Fruit fly (Drosophila melanogaster) whole organism, embryonic: ENCODE measurements around the gene eas.

Source experiments
- Asciz ChIP-seq: fragments of 200-800 bp; sonication (Bioruptor generic); optimal IDR thresholded peaks from 2 replicates; lab custom pipeline; 2017; ENCODE audit warnings: missing biosample characterization, mild to moderate bottlenecking, missing genetic modification characterization, missing genetic modification reagents
- B-H2 ChIP-seq: fragments of 200-800 bp; sonication (Bioruptor generic); optimal IDR thresholded peaks from 2 replicates; lab custom pipeline; 2018; ENCODE audit warnings: missing biosample characterization, mild to moderate bottlenecking, missing genetic modification characterization
- Bdp1 ChIP-seq: fragments of 200-800 bp; sonication (Bioruptor generic); optimal IDR thresholded peaks from 3 replicates; lab custom pipeline; 2016; ENCODE audit warnings: missing biosample characterization, missing genetic modification characterization
- Bgb ChIP-seq: fragments of 200-800 bp; sonication (Bioruptor generic); IDR thresholded peaks from 2 replicates; pipeline ENCODE4 v1.3.6; 2022; ENCODE audit warnings: missing biosample characterization, missing genetic modification characterization; ENCODE audit not compliant: partially characterized antibody
- CG10366 ChIP-seq: fragments of 200-800 bp; sonication (Bioruptor generic); IDR thresholded peaks from 2 replicates; pipeline ENCODE4 v1.3.6; 2022; ENCODE audit warnings: missing biosample characterization, missing genetic modification characterization
- CG11085 ChIP-seq: fragments of 200-800 bp; sonication (Bioruptor generic); IDR thresholded peaks from 2 replicates; pipeline ENCODE4 v1.3.6; 2022; ENCODE audit warnings: missing biosample characterization, missing genetic modification characterization
- CG13624 ChIP-seq: fragments of 200-800 bp; sonication (Bioruptor generic); optimal IDR thresholded peaks from 2 replicates; lab custom pipeline; 2016; ENCODE audit warnings: missing biosample characterization, missing genetic modification characterization
- CG14965 ChIP-seq: fragments of 200-800 bp; sonication (Bioruptor generic); optimal IDR thresholded peaks from 2 replicates; lab custom pipeline; 2016; ENCODE audit warnings: missing biosample characterization, missing genetic modification characterization, borderline replicate concordance
- CG15514 ChIP-seq: fragments of 200-800 bp; sonication (Bioruptor generic); optimal IDR thresholded peaks from 3 replicates; lab custom pipeline; 2017; ENCODE audit warnings: missing biosample characterization, missing genetic modification characterization, mild to moderate bottlenecking, moderate library complexity, missing genetic modification reagents
- CG16863 ChIP-seq: fragments of 200-800 bp; sonication (Bioruptor generic); optimal IDR thresholded peaks from 3 replicates; lab custom pipeline; 2016; ENCODE audit warnings: missing biosample characterization, missing genetic modification characterization
- CG17829 ChIP-seq: fragments of 200-800 bp; optimal IDR thresholded peaks from 2 replicates; lab custom pipeline; 2019; ENCODE audit warnings: missing biosample characterization, mild to moderate bottlenecking, missing genetic modification characterization, moderate library complexity
- CG30020 ChIP-seq: fragments of 200-800 bp; optimal IDR thresholded peaks from 2 replicates; lab custom pipeline; 2019; ENCODE audit warnings: missing biosample characterization, mild to moderate bottlenecking, missing genetic modification characterization, moderate library complexity
- CG3163 ChIP-seq: fragments of 200-800 bp; sonication (Bioruptor generic); optimal IDR thresholded peaks from 3 replicates; lab custom pipeline; 2016; ENCODE audit warnings: missing biosample characterization, missing genetic modification characterization
- CG32767 ChIP-seq: fragments of 200-800 bp; sonication (Bioruptor generic); IDR thresholded peaks from 2 replicates; pipeline ENCODE4 v1.3.6; 2022; ENCODE audit warnings: missing biosample characterization, missing genetic modification characterization
- CG3281 ChIP-seq: fragments of 200-800 bp; sonication (Bioruptor generic); optimal IDR thresholded peaks from 3 replicates; lab custom pipeline; 2017; ENCODE audit warnings: missing biosample characterization, mild to moderate bottlenecking, missing genetic modification characterization
- CG34224 ChIP-seq: fragments of 200-800 bp; sonication (Bioruptor generic); IDR thresholded peaks from 3 replicates; pipeline ENCODE4 v1.3.6; 2022; ENCODE audit warnings: missing biosample characterization, missing genetic modification characterization; ENCODE audit not compliant: partially characterized antibody
- CG34376 ChIP-seq: fragments of 200-800 bp; sonication (Bioruptor generic); optimal IDR thresholded peaks from 2 replicates; lab custom pipeline; 2018; ENCODE audit warnings: missing biosample characterization, mild to moderate bottlenecking, missing genetic modification characterization
- CG4282 ChIP-seq: fragments of 200-800 bp; sonication (Bioruptor generic); optimal IDR thresholded peaks from 2 replicates; lab custom pipeline; 2016; ENCODE audit warnings: missing biosample characterization, missing genetic modification characterization
- CG4854 ChIP-seq: fragments of 200-800 bp; sonication (Bioruptor generic); optimal IDR thresholded peaks from 2 replicates; lab custom pipeline; 2016; ENCODE audit warnings: missing biosample characterization, missing genetic modification characterization, inconsistent platforms
- CG6813 ChIP-seq: fragments of 200-800 bp; sonication (Bioruptor generic); optimal IDR thresholded peaks from 2 replicates; lab custom pipeline; 2017; ENCODE audit warnings: missing biosample characterization, missing genetic modification characterization, mild to moderate bottlenecking, moderate library complexity, missing genetic modification reagents
- CG8478 ChIP-seq: fragments of >200 bp; optimal IDR thresholded peaks from 2 replicates; lab custom pipeline; 2018
- CrebB ChIP-seq: fragments of 200-800 bp; sonication (Bioruptor generic); optimal IDR thresholded peaks from 3 replicates; lab custom pipeline; 2018; ENCODE audit warnings: missing biosample characterization, mild to moderate bottlenecking, missing genetic modification characterization
- Dbx ChIP-seq: fragments of 200-800 bp; sonication (Bioruptor generic); IDR thresholded peaks from 3 replicates; pipeline ENCODE4 v1.3.6; 2022; ENCODE audit warnings: missing biosample characterization, missing genetic modification characterization
- Deaf1 ChIP-seq: fragments of 200-800 bp; optimal IDR thresholded peaks from 3 replicates; lab custom pipeline; 2019; ENCODE audit warnings: missing biosample characterization, mild to moderate bottlenecking, missing genetic modification characterization, moderate library complexity
- HLHmδ ChIP-seq: fragments of 200-800 bp; sonication (Bioruptor generic); optimal IDR thresholded peaks from 2 replicates; lab custom pipeline; 2018; ENCODE audit warnings: missing biosample characterization, mild to moderate bottlenecking, missing genetic modification characterization, moderate library complexity
- Hand ChIP-seq: fragments of 200-800 bp; sonication (Bioruptor generic); optimal IDR thresholded peaks from 2 replicates; lab custom pipeline; 2017; ENCODE audit warnings: mild to moderate bottlenecking, missing biosample characterization, missing genetic modification reagents, missing genetic modification characterization
- MESR4 ChIP-seq: fragments of 200-800 bp; sonication (Bioruptor generic); optimal IDR thresholded peaks from 2 replicates; lab custom pipeline; 2018; ENCODE audit warnings: missing biosample characterization, mild to moderate bottlenecking, missing genetic modification characterization, moderate library complexity
- Med ChIP-seq: fragments of 200-800 bp; sonication (Bioruptor generic); peaks from one replicate; lab custom pipeline; 2016; ENCODE audit warnings: missing biosample characterization, missing genetic modification characterization, mild to moderate bottlenecking, inconsistent platforms, moderate library complexity
- Taf1 ChIP-seq: fragments of 200-800 bp; sonication (Bioruptor generic); IDR thresholded peaks from 2 replicates; pipeline ENCODE4 v1.3.6; 2022; ENCODE audit warnings: missing biosample characterization, missing genetic modification characterization
- bowl ChIP-seq: fragments of 200-800 bp; sonication (Bioruptor generic); IDR thresholded peaks from 2 replicates; pipeline ENCODE4 v1.3.6; 2022; ENCODE audit warnings: missing biosample characterization, missing genetic modification characterization
- cad ChIP-seq: fragments of >200 bp; optimal IDR thresholded peaks from 2 replicates; lab custom pipeline; 2017; ENCODE audit warnings: missing biosample characterization, missing genetic modification characterization
- chinmo ChIP-seq: fragments of 200-800 bp; sonication (Bioruptor generic); IDR thresholded peaks from 4 replicates; pipeline ENCODE4 v1.3.6; 2022; ENCODE audit warnings: missing biosample characterization, missing genetic modification characterization; ENCODE audit not compliant: partially characterized antibody
- chm ChIP-seq: fragments of 200-800 bp; sonication (Bioruptor generic); IDR thresholded peaks from 2 replicates; pipeline ENCODE4 v1.3.6; 2022; ENCODE audit warnings: missing biosample characterization, missing genetic modification characterization
- ci ChIP-seq: fragments of 200-800 bp; sonication (Bioruptor generic); IDR thresholded peaks from 3 replicates; pipeline ENCODE4 v1.3.6; 2022; ENCODE audit warnings: missing biosample characterization, missing genetic modification characterization
- dati ChIP-seq: fragments of 200-800 bp; sonication (Bioruptor generic); IDR thresholded peaks from 2 replicates; pipeline ENCODE4 v1.3.6; 2022; ENCODE audit warnings: missing biosample characterization, missing genetic modification characterization
- eyg ChIP-seq: fragments of 200-800 bp; sonication (Bioruptor generic); optimal IDR thresholded peaks from 3 replicates; lab custom pipeline; 2016; ENCODE audit warnings: missing biosample characterization, missing genetic modification characterization
- grau ChIP-seq: fragments of 200-800 bp; optimal IDR thresholded peaks from 3 replicates; lab custom pipeline; 2019; ENCODE audit warnings: missing biosample characterization, mild to moderate bottlenecking, missing genetic modification characterization, moderate library complexity
- hbn ChIP-seq: fragments of 200-800 bp; sonication (Bioruptor generic); IDR thresholded peaks from 2 replicates; pipeline ENCODE4 v1.3.6; 2022; ENCODE audit warnings: missing biosample characterization, missing genetic modification characterization; ENCODE audit not compliant: partially characterized antibody
- ken ChIP-seq: fragments of 200-800 bp; sonication (Bioruptor generic); IDR thresholded peaks from 3 replicates; pipeline ENCODE4 v1.3.6; 2022; ENCODE audit warnings: missing biosample characterization, missing genetic modification characterization
- p53 ChIP-seq: fragments of 200-800 bp; sonication (Bioruptor generic); optimal IDR thresholded peaks from 2 replicates; lab custom pipeline; 2016; ENCODE audit warnings: missing biosample characterization, missing genetic modification characterization
- pan ChIP-seq, 4 experiments: fragments of >200 bp in 3 of 4; fragments of 200-800 bp in 1 of 4; sonication (Bioruptor generic) in 1 of 4; optimal IDR thresholded peaks in 3 of 4; IDR thresholded peaks in 1 of 4; 2 replicates each; pipeline versions ENCODE4 v1.3.6 to Lab custom; 2017 to 2022; ENCODE audit warnings: missing biosample characterization in 2 of 4, missing genetic modification characterization in 2 of 4, mixed read lengths in 1 of 4
- rib ChIP-seq: fragments of 200-800 bp; sonication (Bioruptor generic); IDR thresholded peaks from 2 replicates; pipeline ENCODE4 v1.3.6; 2022; ENCODE audit warnings: missing biosample characterization, missing genetic modification characterization
- sens ChIP-seq: fragments of 200-800 bp; sonication (Bioruptor generic); peaks from one replicate; lab custom pipeline; 2016; ENCODE audit warnings: missing biosample characterization, missing genetic modification characterization
- sob ChIP-seq: fragments of 200-800 bp; sonication (Bioruptor generic); IDR thresholded peaks from 2 replicates; pipeline ENCODE4 v1.3.6; 2022; ENCODE audit warnings: missing biosample characterization, missing genetic modification characterization
- sug ChIP-seq: fragments of 200-800 bp; optimal IDR thresholded peaks from 2 replicates; lab custom pipeline; 2019; ENCODE audit warnings: missing biosample characterization, mild to moderate bottlenecking, missing genetic modification characterization, moderate library complexity
- unc-4 ChIP-seq: fragments of 200-800 bp; sonication (Bioruptor generic); IDR thresholded peaks from 2 replicates; pipeline ENCODE4 v1.3.6; 2022; ENCODE audit warnings: missing biosample characterization, missing genetic modification characterization; ENCODE audit not compliant: partially characterized antibody
- wdn ChIP-seq: fragments of 200-800 bp; sonication (Bioruptor generic); IDR thresholded peaks from 2 replicates; pipeline ENCODE4 v1.3.6; 2022; ENCODE audit warnings: missing biosample characterization, missing genetic modification characterization
- wek ChIP-seq: fragments of 200-800 bp; sonication (Bioruptor generic); optimal IDR thresholded peaks from 3 replicates; lab custom pipeline; 2018; ENCODE audit warnings: missing biosample characterization, mild to moderate bottlenecking, missing genetic modification characterization, moderate library complexity

eas gene

dm6 chrX:16333434-16334141 lies 55.5 kb downstream of the eas start, which contains the start of the genes CG9921 and Dsp1 (continued):
- TF ChIP-seq chm (GFP tag; lab: Robert Waterston, UW) = peak; percentile 75
- peak; percentile 26; the same call in 1 of the 2 replicates for TF ChIP-seq Taf1 (GFP tag; lab: Robert Waterston, UW)
- peak; percentile 73 for TF ChIP-seq CG3163
- TF ChIP-seq bowl = no peak
- TF ChIP-seq Med = peak; percentile 81
- TF ChIP-seq Bgb = peak; percentile 42; the same call in 1 of the 2 replicates
- TF ChIP-seq CG34376 (GFP tag; lab: Kevin White, UChicago) = peak; percentile 61
- 0 out of 2 replicates have a peak, but pooled peaks have one; percentile 21 for TF ChIP-seq unc-4 (GFP tag; lab: Robert Waterston, UW)
- no peak for TF ChIP-seq CG11085 (GFP tag; lab: Robert Waterston, UW)
- TF ChIP-seq cad (GFP tag; lab: Kevin White, UChicago) = peak; percentile 27
- peak; percentile 13 for TF ChIP-seq CG3281 (GFP tag; lab: Kevin White, UChicago)
- TF ChIP-seq CG30020 (tag; lab: Kevin White, UChicago) = peak; percentile 22
- no peak for TF ChIP-seq ken (GFP tag; lab: Robert Waterston, UW)
- TF ChIP-seq sens (GFP tag; lab: Kevin White, UChicago) = peak; percentile 72
- TF ChIP-seq sug (tag; lab: Kevin White, UChicago) = peak; percentile 26
- peak; percentile 18 for TF ChIP-seq Asciz (GFP tag; lab: Kevin White, UChicago)
- peak; percentile 53 for TF ChIP-seq wek (GFP tag; lab: Kevin White, UChicago)
- peak; percentile 72 for TF ChIP-seq CG15514 (GFP tag; lab: Kevin White, UChicago)
- TF ChIP-seq Dbx (GFP tag; lab: Robert Waterston, UW) = peak; percentile 45; the same call in 1 of the 3 replicates
- TF ChIP-seq ci = peak; percentile 62; the same call in 2 of the 3 replicates
- TF ChIP-seq wdn (GFP tag; lab: Robert Waterston, UW) = peak; percentile 26; the same call in 1 of the 2 replicates
- TF ChIP-seq CrebB (tag; lab: Kevin White, UChicago) = peak; percentile 38
- TF ChIP-seq CG14965 (GFP tag; lab: Kevin White, UChicago) = no peak
- TF ChIP-seq eyg = no peak
- TF ChIP-seq HLHmδ = peak; percentile 90
- TF ChIP-seq CG34224 (GFP tag; lab: Robert Waterston, UW) = 0 out of 3 replicates have a peak, but pooled peaks have one; percentile 47
- peak; percentile 72 for TF ChIP-seq rib (GFP tag; lab: Robert Waterston, UW)
- TF ChIP-seq CG32767 (GFP tag; lab: Robert Waterston, UW) = peak; percentile 90
- TF ChIP-seq MESR4 (GFP tag; lab: Kevin White, UChicago) = peak; percentile 28
- TF ChIP-seq Hand (GFP tag; lab: Kevin White, UChicago) = peak; percentile 18
- TF ChIP-seq chinmo (GFP tag; lab: Robert Waterston, UW) = peak; percentile 95
- no peak for TF ChIP-seq CG10366
- TF ChIP-seq grau = peak; percentile 13
- no peak for TF ChIP-seq p53 (GFP tag; lab: Kevin White, UChicago)
- TF ChIP-seq hbn (GFP tag; lab: Robert Waterston, UW) = 0 out of 2 replicates have a peak, but pooled peaks have one; percentile 43
- no peak for TF ChIP-seq Bdp1
- TF ChIP-seq B-H2 = peak; percentile 13
- TF ChIP-seq pan (optimal IDR thresholded peaks at IDR 0.05; lab: Kevin White, UChicago) = no peak
- TF ChIP-seq pan (GFP tag; optimal IDR thresholded peaks at IDR 0.05 in 1 of 2, IDR thresholded peaks at IDR 0.05 in 1 of 2) = no peak
- TF ChIP-seq CG4282 (GFP tag; lab: Kevin White, UChicago) = no peak
- TF ChIP-seq dati (GFP tag; lab: Robert Waterston, UW) = no peak
- 0 out of 2 replicates have a peak, but pooled peaks have one; percentile 13 for TF ChIP-seq sob (GFP tag; lab: Robert Waterston, UW)
- TF ChIP-seq CG17829 (tag; lab: Kevin White, UChicago) = peak; percentile 1
- TF ChIP-seq CG4854 (GFP tag; lab: Kevin White, UChicago) = no peak
- TF ChIP-seq CG13624 (GFP tag; lab: Kevin White, UChicago) = peak; percentile 33
- peak; percentile 3 for TF ChIP-seq CG6813 (GFP tag; lab: Kevin White, UChicago)
- peak; percentile 66 for TF ChIP-seq Deaf1 (tag; lab: Kevin White, UChicago)
- TF ChIP-seq CG16863 (GFP tag; lab: Kevin White, UChicago) = no peak
- TF ChIP-seq CG8478 (lab: Kevin White, UChicago) = peak; percentile 8
